Worm (Caenorhabditis elegans) whole organism, midembryonic: ENCODE data around the gene ddo-1.

Source experiments
- ref-1 ChIP-seq: fragments of 200-800 bp; sonication (Bioruptor generic); conservative IDR thresholded peaks from 2 replicates; pipeline ENCODE4 v1.3.6; 2022; ENCODE audit warnings: missing genetic modification reagents, missing genetic modification characterization, missing compliant biosample characterization
- ztf-29 ChIP-seq: fragments of 200-800 bp; sonication (Bioruptor generic); IDR thresholded peaks from 2 replicates; pipeline ENCODE4 v1.3.6; 2022; ENCODE audit warnings: missing genetic modification reagents, missing genetic modification characterization, missing compliant biosample characterization

- TF ChIP-seq ztf-29 (GFP tag; lab: Robert Waterston, UW) = no peak
- TF ChIP-seq ref-1 (GFP tag; lab: Robert Waterston, UW) = no peak
These were observed 21.8 kb upstream of the ddo-1 start, which contains the start of gene srx-18 for ce11 chrV:17798789-17799188.
